Fruit fly (Drosophila melanogaster) whole organism, embryonic: ENCODE results near the gene CG15155.
A peak's percentile ranks its signal among the peaks of the same experiment; 100 is the strongest.

Experiments
- Adf1 ChIP-seq: fragments of 200-800 bp; sonication (Bioruptor generic); IDR thresholded peaks from 2 replicates; pipeline ENCODE4 v1.3.6; 2022; ENCODE audit warnings: missing biosample characterization, missing genetic modification characterization
- CG11085 ChIP-seq: fragments of 200-800 bp; sonication (Bioruptor generic); IDR thresholded peaks from 2 replicates; pipeline ENCODE4 v1.3.6; 2022; ENCODE audit warnings: missing biosample characterization, missing genetic modification characterization
- CG11695 ChIP-seq: fragments of 200-800 bp; sonication (Bioruptor generic); IDR thresholded peaks from 3 replicates; pipeline ENCODE4 v1.3.6; 2022; ENCODE audit warnings: missing biosample characterization, missing genetic modification characterization
- CG13296 ChIP-seq: fragments of 200-800 bp; sonication (Bioruptor generic); optimal IDR thresholded peaks from 3 replicates; lab custom pipeline; 2018; ENCODE audit warnings: missing biosample characterization, mild to moderate bottlenecking, missing genetic modification characterization
- CG14965 ChIP-seq: fragments of 200-800 bp; sonication (Bioruptor generic); optimal IDR thresholded peaks from 2 replicates; lab custom pipeline; 2016; ENCODE audit warnings: missing biosample characterization, missing genetic modification characterization, borderline replicate concordance
- CG16779 ChIP-seq: fragments of 200-800 bp; sonication (Bioruptor generic); IDR thresholded peaks from 2 replicates; pipeline ENCODE4 v1.3.6; 2022; ENCODE audit warnings: missing biosample characterization, missing genetic modification characterization
- CG18619 ChIP-seq: fragments of 200-800 bp; sonication (Bioruptor generic); optimal IDR thresholded peaks from 3 replicates; lab custom pipeline; 2017; ENCODE audit warnings: missing biosample characterization, mild to moderate bottlenecking, missing genetic modification characterization
- CG2678 ChIP-seq: fragments of 200-800 bp; sonication (Bioruptor generic); optimal IDR thresholded peaks from 3 replicates; lab custom pipeline; 2019; ENCODE audit warnings: missing biosample characterization, mild to moderate bottlenecking, missing genetic modification characterization, moderate library complexity
- CG2875 ChIP-seq: fragments of 200-800 bp; sonication (Bioruptor generic); optimal IDR thresholded peaks from 2 replicates; lab custom pipeline; 2017; ENCODE audit warnings: missing biosample characterization, mild to moderate bottlenecking, missing genetic modification characterization, missing genetic modification reagents
- CG31224 ChIP-seq: fragments of 200-800 bp; sonication (Bioruptor generic); IDR thresholded peaks from 2 replicates; pipeline ENCODE4 v1.3.6; 2022; ENCODE audit warnings: missing biosample characterization, missing genetic modification characterization
- CG6813 ChIP-seq: fragments of 200-800 bp; sonication (Bioruptor generic); optimal IDR thresholded peaks from 2 replicates; lab custom pipeline; 2017; ENCODE audit warnings: missing biosample characterization, missing genetic modification characterization, mild to moderate bottlenecking, moderate library complexity, missing genetic modification reagents
- CG9727 ChIP-seq: fragments of 200-800 bp; sonication (Bioruptor generic); optimal IDR thresholded peaks from 3 replicates; lab custom pipeline; 2017; ENCODE audit warnings: missing biosample characterization, mild to moderate bottlenecking, missing genetic modification characterization
- CG9797 ChIP-seq: fragments of 200-800 bp; sonication (Bioruptor generic); optimal IDR thresholded peaks from 3 replicates; lab custom pipeline; 2018; ENCODE audit warnings: missing biosample characterization, mild to moderate bottlenecking, missing genetic modification characterization
- CG9817 ChIP-seq: fragments of 200-800 bp; sonication (Bioruptor generic); optimal IDR thresholded peaks from 2 replicates; lab custom pipeline; 2018; ENCODE audit warnings: missing biosample characterization, mild to moderate bottlenecking, missing genetic modification characterization, moderate library complexity
- CG9876 ChIP-seq: fragments of 200-800 bp; sonication (Bioruptor generic); optimal IDR thresholded peaks from 2 replicates; lab custom pipeline; 2016; ENCODE audit warnings: missing biosample characterization, missing genetic modification characterization
- Camta ChIP-seq: fragments of 200-800 bp; sonication (Bioruptor generic); optimal IDR thresholded peaks from 2 replicates; lab custom pipeline; 2016; ENCODE audit warnings: missing biosample characterization, missing genetic modification characterization
- CkIIα-i1 ChIP-seq: fragments of 200-800 bp; sonication (Bioruptor generic); IDR thresholded peaks from 2 replicates; pipeline ENCODE4 v1.3.6; 2022; ENCODE audit warnings: missing biosample characterization, missing genetic modification characterization
- CoRest ChIP-seq: fragments of 200-800 bp; sonication (Bioruptor generic); optimal IDR thresholded peaks from 3 replicates; lab custom pipeline; 2018; ENCODE audit warnings: missing biosample characterization, mild to moderate bottlenecking, missing genetic modification characterization, moderate library complexity
- Dip2 ChIP-seq: fragments of 200-800 bp; sonication (Bioruptor generic); IDR thresholded peaks from 2 replicates; pipeline ENCODE4 v1.3.6; 2022; ENCODE audit warnings: missing biosample characterization, missing genetic modification characterization
- Fer1 ChIP-seq: fragments of 200-800 bp; sonication (Bioruptor generic); optimal IDR thresholded peaks from 2 replicates; lab custom pipeline; 2017; ENCODE audit warnings: missing biosample characterization, mild to moderate bottlenecking, missing genetic modification characterization
- Fer3 ChIP-seq: fragments of 200-800 bp; sonication (Bioruptor generic); optimal IDR thresholded peaks from 2 replicates; lab custom pipeline; 2018; ENCODE audit warnings: missing biosample characterization, mild to moderate bottlenecking, missing genetic modification characterization, moderate library complexity
- HHEX ChIP-seq: fragments of 200-800 bp; sonication (Bioruptor generic); optimal IDR thresholded peaks from 3 replicates; lab custom pipeline; 2017; ENCODE audit warnings: missing biosample characterization, mild to moderate bottlenecking, missing genetic modification characterization, missing genetic modification reagents
- Hr51 ChIP-seq, 2 experiments: fragments of 200-800 bp; sonication (Bioruptor generic); optimal IDR thresholded peaks; 2 replicates in 1 of 2; 3 replicates in 1 of 2; lab custom pipeline; 2016 to 2018; ENCODE audit warnings: missing biosample characterization in 2 of 2, missing genetic modification characterization in 2 of 2, mild to moderate bottlenecking in 1 of 2, moderate library complexity in 1 of 2
- Jarid2 ChIP-seq: fragments of 200-800 bp; sonication (Bioruptor generic); optimal IDR thresholded peaks from 3 replicates; lab custom pipeline; 2017; ENCODE audit warnings: mild to moderate bottlenecking, missing biosample characterization, missing genetic modification reagents, missing genetic modification characterization
- NFAT ChIP-seq: fragments of 200-800 bp; sonication (Bioruptor generic); IDR thresholded peaks from 2 replicates; pipeline ENCODE4 v1.3.6; 2022; ENCODE audit warnings: missing biosample characterization, missing genetic modification characterization
- Neu2 ChIP-seq: fragments of 200-800 bp; sonication (Bioruptor generic); optimal IDR thresholded peaks from 3 replicates; lab custom pipeline; 2016; ENCODE audit warnings: missing biosample characterization, missing genetic modification characterization, borderline replicate concordance
- Ravus ChIP-seq: fragments of 200-800 bp; sonication (Bioruptor generic); IDR thresholded peaks from 2 replicates; pipeline ENCODE4 v1.3.6; 2022; ENCODE audit warnings: missing biosample characterization, missing genetic modification characterization
- Rfx ChIP-seq: fragments of 200-800 bp; sonication (Bioruptor generic); IDR thresholded peaks from 2 replicates; pipeline ENCODE4 v1.3.6; 2022; ENCODE audit warnings: missing biosample characterization, missing genetic modification characterization
- Spps ChIP-seq: fragments of 200-800 bp; sonication (Bioruptor generic); optimal IDR thresholded peaks from 2 replicates; lab custom pipeline; 2018; ENCODE audit warnings: missing biosample characterization, mild to moderate bottlenecking, missing genetic modification characterization
- Sry-δ ChIP-seq: fragments of 200-800 bp; sonication (Bioruptor generic); optimal IDR thresholded peaks from 2 replicates; lab custom pipeline; 2016; ENCODE audit warnings: missing biosample characterization, missing genetic modification characterization
- chif ChIP-seq, 2 experiments: fragments of 200-800 bp; sonication (Bioruptor generic); optimal IDR thresholded peaks; 3 replicates each; lab custom pipeline; 2016; ENCODE audit warnings: missing biosample characterization in 2 of 2, missing genetic modification characterization in 2 of 2
- cwo ChIP-seq: fragments of 200-800 bp; sonication (Bioruptor generic); optimal IDR thresholded peaks from 3 replicates; lab custom pipeline; 2017; ENCODE audit warnings: missing biosample characterization, missing genetic modification characterization, mild to moderate bottlenecking, moderate library complexity, missing genetic modification reagents
- disco-r ChIP-seq: fragments of 200-800 bp; sonication (Bioruptor generic); optimal IDR thresholded peaks from 2 replicates; lab custom pipeline; 2016; ENCODE audit warnings: missing biosample characterization, missing genetic modification characterization
- fd3F ChIP-seq: fragments of 200-800 bp; sonication (Bioruptor generic); optimal IDR thresholded peaks from 2 replicates; lab custom pipeline; 2018; ENCODE audit warnings: missing biosample characterization, mild to moderate bottlenecking, missing genetic modification characterization, moderate library complexity
- gcm ChIP-seq: fragments of 200-800 bp; sonication (Bioruptor generic); optimal IDR thresholded peaks from 2 replicates; lab custom pipeline; 2019; ENCODE audit warnings: missing biosample characterization, mild to moderate bottlenecking, missing genetic modification characterization, moderate library complexity
- gro ChIP-seq: fragments of 200-800 bp; sonication (Bioruptor generic); optimal IDR thresholded peaks from 2 replicates; lab custom pipeline; 2016; ENCODE audit warnings: missing biosample characterization, missing genetic modification characterization
- gsb-n ChIP-seq: fragments of 200-800 bp; sonication (Bioruptor generic); optimal IDR thresholded peaks from 3 replicates; lab custom pipeline; 2018; ENCODE audit warnings: missing biosample characterization, mild to moderate bottlenecking, missing genetic modification characterization
- gt ChIP-seq: fragments of 200-800 bp; sonication (Bioruptor generic); IDR thresholded peaks from 2 replicates; pipeline ENCODE4 v1.3.6; 2022; ENCODE audit warnings: missing biosample characterization, missing genetic modification characterization
- ham ChIP-seq: fragments of 200-800 bp; sonication (Bioruptor generic); IDR thresholded peaks from 2 replicates; pipeline ENCODE4 v1.3.6; 2022; ENCODE audit warnings: missing biosample characterization, missing genetic modification characterization
- inv ChIP-seq: fragments of 200-800 bp; sonication (Bioruptor generic); IDR thresholded peaks from 2 replicates; pipeline ENCODE4 v1.3.6; 2022; ENCODE audit warnings: missing biosample characterization, missing genetic modification characterization; ENCODE audit not compliant: partially characterized antibody
- jigr1 ChIP-seq: fragments of 200-800 bp; sonication (Bioruptor generic); IDR thresholded peaks from 3 replicates; pipeline ENCODE4 v1.3.6; 2022; ENCODE audit warnings: missing biosample characterization, missing genetic modification characterization
- nerfin-2 ChIP-seq: fragments of 200-800 bp; sonication (Bioruptor generic); IDR thresholded peaks from 2 replicates; pipeline ENCODE4 v1.3.6; 2022; ENCODE audit warnings: missing biosample characterization, missing genetic modification characterization; ENCODE audit not compliant: partially characterized antibody
- pan ChIP-seq, 4 experiments: fragments of >200 bp in 3 of 4; fragments of 200-800 bp in 1 of 4; sonication (Bioruptor generic) in 1 of 4; optimal IDR thresholded peaks in 3 of 4; IDR thresholded peaks in 1 of 4; 2 replicates each; pipeline versions ENCODE4 v1.3.6 to Lab custom; 2017 to 2022; ENCODE audit warnings: missing biosample characterization in 2 of 4, missing genetic modification characterization in 2 of 4, mixed read lengths in 1 of 4
- scrt ChIP-seq: fragments of 200-800 bp; sonication (Bioruptor generic); optimal IDR thresholded peaks from 2 replicates; lab custom pipeline; 2018; ENCODE audit warnings: missing biosample characterization, mild to moderate bottlenecking, missing genetic modification characterization, moderate library complexity
- slbo ChIP-seq: fragments of 200-800 bp; sonication (Bioruptor generic); IDR thresholded peaks from 2 replicates; pipeline ENCODE4 v1.3.6; 2022; ENCODE audit warnings: missing biosample characterization, missing genetic modification characterization
- sob ChIP-seq: fragments of 200-800 bp; sonication (Bioruptor generic); IDR thresholded peaks from 2 replicates; pipeline ENCODE4 v1.3.6; 2022; ENCODE audit warnings: missing biosample characterization, missing genetic modification characterization
- tgo ChIP-seq: fragments of 200-800 bp; sonication (Bioruptor generic); IDR thresholded peaks from 3 replicates; pipeline ENCODE4 v1.3.6; 2022; ENCODE audit warnings: missing biosample characterization, missing genetic modification characterization
- twi ChIP-seq: fragments of 200-800 bp; optimal IDR thresholded peaks from 2 replicates; lab custom pipeline; 2019; ENCODE audit warnings: missing biosample characterization, mild to moderate bottlenecking, missing genetic modification characterization, moderate library complexity
- zen ChIP-seq: fragments of 200-800 bp; sonication (Bioruptor generic); optimal IDR thresholded peaks from 3 replicates; lab custom pipeline; 2018; ENCODE audit warnings: missing biosample characterization, mild to moderate bottlenecking, missing genetic modification characterization, moderate library complexity

The CG15155 gene

dm6 chr2L:18136427-18136857 lies 18.2 kb upstream of the CG15155 start (continued):
- TF ChIP-seq ham (GFP tag; lab: Robert Waterston, UW) (no peak), pan (optimal IDR thresholded peaks at IDR 0.05; lab: Kevin White, UChicago) (no peak), pan (GFP tag; optimal IDR thresholded peaks at IDR 0.05 in 1 of 2, IDR thresholded peaks at IDR 0.05 in 1 of 2) (peak in 1 of 2 experiments; percentile 16), Spps (no peak), CG2678 (tag; lab: Kevin White, UChicago) (peak; percentile 55), CG16779 (GFP tag; lab: Robert Waterston, UW) (0 out of 2 replicates have a peak, but pooled peaks have one; percentile 26), CG31224 (GFP tag; lab: Robert Waterston, UW) (peak; percentile 21; the same call in 1 of the 2 replicates), gt (GFP tag; lab: Robert Waterston, UW) (no peak), Fer1 (peak; percentile 45), disco-r (GFP tag; lab: Kevin White, UChicago) (peak; percentile 42), nerfin-2 (GFP tag; lab: Robert Waterston, UW) (no peak), chif (GFP tag; optimal IDR thresholded peaks at IDR 0.05; lab: Kevin White, UChicago) (peak in 1 of 2 experiments; percentile 17), Jarid2 (GFP tag; lab: Kevin White, UChicago) (no peak), CG9797 (GFP tag; lab: Kevin White, UChicago) (no peak), CG11695 (GFP tag; lab: Robert Waterston, UW) (0 out of 3 replicates have a peak, but pooled peaks have one; percentile 49), Neu2 (GFP tag; lab: Kevin White, UChicago) (no peak), CG14965 (no peak), tgo (GFP tag; lab: Robert Waterston, UW) (no peak), scrt (peak; percentile 7), HHEX (peak; percentile 27), Dip2 (GFP tag; lab: Robert Waterston, UW) (no peak), CG9876 (GFP tag; lab: Kevin White, UChicago) (no peak), CG11085 (no peak), zen (tag; lab: Kevin White, UChicago) (no peak), Rfx (peak; percentile 75), Fer3 (peak; percentile 52), Camta (no peak), CG18619 (peak; percentile 48), NFAT (GFP tag; lab: Robert Waterston, UW) (peak; percentile 80; the same call in 1 of the 2 replicates), sob (GFP tag; lab: Robert Waterston, UW) (peak; percentile 50; the same call in 1 of the 2 replicates), fd3F (GFP tag; lab: Kevin White, UChicago) (no peak), Adf1 (GFP tag; lab: Robert Waterston, UW) (peak; percentile 38; the same call in 1 of the 2 replicates), CoRest (tag; lab: Kevin White, UChicago) (peak; percentile 19), jigr1 (GFP tag; lab: Robert Waterston, UW) (no peak), inv (GFP tag; lab: Robert Waterston, UW) (no peak), CG13296 (GFP tag; lab: Kevin White, UChicago) (peak; percentile 37), cwo (GFP tag; lab: Kevin White, UChicago) (peak; percentile 55), slbo (GFP tag; lab: Robert Waterston, UW) (no peak), CG6813 (GFP tag; lab: Kevin White, UChicago) (peak; percentile 45), CG9727 (GFP tag; lab: Kevin White, UChicago) (peak; percentile 40), CG2875 (GFP tag; lab: Kevin White, UChicago) (no peak), CkIIα-i1 (GFP tag; lab: Robert Waterston, UW) (no peak), Hr51 (GFP tag; optimal IDR thresholded peaks at IDR 0.05; lab: Kevin White, UChicago) (no peak), gcm (GFP tag; lab: Kevin White, UChicago) (no peak), CG9817 (tag; lab: Kevin White, UChicago) (peak; percentile 28), twi (tag; lab: Kevin White, UChicago) (no peak), Sry-δ (no peak), Ravus (GFP tag; lab: Robert Waterston, UW) (no peak), gro (peak; percentile 66), gsb-n (no peak)
